Fruit fly (Drosophila melanogaster) whole organism, wandering third instar larva: Measurements from ENCODE around the gene Ugt37C2.

Experiments used
- Abd-B ChIP-seq: fragments of >200 bp; optimal IDR thresholded peaks from 2 replicates; lab custom pipeline; 2017; ENCODE audit warnings: missing biosample characterization, missing genetic modification characterization
- CG32264 ChIP-seq: fragments of 200-800 bp; sonication (Bioruptor generic); optimal IDR thresholded peaks from 2 replicates; lab custom pipeline; 2016; ENCODE audit warnings: missing biosample characterization, missing genetic modification characterization
- CG9705 ChIP-seq: fragments of 200-800 bp; sonication (Bioruptor generic); optimal IDR thresholded peaks from 2 replicates; lab custom pipeline; 2018; ENCODE audit warnings: missing biosample characterization, mild to moderate bottlenecking, missing genetic modification characterization
- CrebA ChIP-seq: fragments of 200-800 bp; sonication (Bioruptor generic); optimal IDR thresholded peaks from 2 replicates; lab custom pipeline; 2016; ENCODE audit warnings: missing biosample characterization, mild to moderate bottlenecking, missing genetic modification characterization, borderline replicate concordance
- Dfd ChIP-seq: fragments of >200 bp; optimal IDR thresholded peaks from 2 replicates; lab custom pipeline; 2017; ENCODE audit warnings: missing biosample characterization, missing genetic modification characterization
- Dif ChIP-seq: fragments of 200-275, 200-300 bp; sonication (Bioruptor generic); optimal IDR thresholded peaks from 2 replicates; lab custom pipeline; 2018; ENCODE audit warnings: missing biosample characterization, missing genetic modification characterization; ENCODE audit not compliant: partially characterized antibody
- GATAd ChIP-seq: sonication (Bioruptor generic); optimal IDR thresholded peaks from 2 replicates; lab custom pipeline; 2016; ENCODE audit warnings: missing biosample characterization, missing genetic modification characterization
- HLH106 ChIP-seq: fragments of 200-800 bp; optimal IDR thresholded peaks from 3 replicates; lab custom pipeline; 2019; ENCODE audit warnings: missing biosample characterization, mild to moderate bottlenecking, missing genetic modification characterization, moderate library complexity
- Hnf4 ChIP-seq: fragments of 200-800 bp; sonication (Bioruptor generic); optimal IDR thresholded peaks from 2 replicates; lab custom pipeline; 2016; ENCODE audit warnings: missing biosample characterization, mild to moderate bottlenecking, missing genetic modification characterization
- Hr78 ChIP-seq: fragments of >200 bp; optimal IDR thresholded peaks from 2 replicates; lab custom pipeline; 2017; ENCODE audit warnings: missing biosample characterization, missing genetic modification characterization
- Hr83 ChIP-seq: fragments of 200-300 bp; sonication (Bioruptor generic); optimal IDR thresholded peaks from 2 replicates; lab custom pipeline; 2016; ENCODE audit warnings: missing biosample characterization, mild to moderate bottlenecking, missing genetic modification characterization, moderate library complexity; ENCODE audit not compliant: poor library complexity, severe bottlenecking
- Jra ChIP-seq: sonication (Bioruptor generic); optimal IDR thresholded peaks from 2 replicates; lab custom pipeline; 2016; ENCODE audit warnings: missing biosample characterization, missing genetic modification characterization
- Mio ChIP-seq: sonication (Bioruptor generic); optimal IDR thresholded peaks from 2 replicates; lab custom pipeline; 2016; ENCODE audit warnings: missing biosample characterization, missing genetic modification characterization
- N ChIP-seq: fragments of >200 bp; optimal IDR thresholded peaks from 2 replicates; lab custom pipeline; 2018; ENCODE audit warnings: missing biosample characterization, missing external identifiers, missing genetic modification characterization
- OdsH ChIP-seq: fragments of 200-800 bp; sonication (Bioruptor generic); optimal IDR thresholded peaks from 2 replicates; lab custom pipeline; 2016; ENCODE audit warnings: missing biosample characterization, mild to moderate bottlenecking, missing genetic modification characterization
- Rel ChIP-seq, 2 experiments: fragments of 200-800 bp; sonication (Bioruptor generic) in 1 of 2; optimal IDR thresholded peaks; 2 replicates in 1 of 2; 3 replicates in 1 of 2; lab custom pipeline; 2016 to 2019; ENCODE audit warnings: mild to moderate bottlenecking in 2 of 2, missing biosample characterization in 2 of 2, missing genetic modification characterization in 2 of 2, moderate library complexity in 1 of 2
- Sp1 ChIP-seq: fragments of 200-800 bp; sonication (Bioruptor generic); optimal IDR thresholded peaks from 3 replicates; lab custom pipeline; 2019; ENCODE audit warnings: missing biosample characterization, mild to moderate bottlenecking, missing genetic modification characterization, moderate library complexity
- Vsx2 ChIP-seq: fragments of 200-300, 225-300 bp; sonication (Bioruptor generic); optimal IDR thresholded peaks from 2 replicates; lab custom pipeline; 2018; ENCODE audit warnings: missing biosample characterization, missing genetic modification characterization; ENCODE audit not compliant: partially characterized antibody
- br ChIP-seq: fragments of 200-800 bp; sonication (Bioruptor generic); optimal IDR thresholded peaks from 2 replicates; lab custom pipeline; 2016; ENCODE audit warnings: missing biosample characterization, missing genetic modification characterization
- brk ChIP-seq: fragments of 200-800 bp; sonication (Bioruptor generic); optimal IDR thresholded peaks from 2 replicates; lab custom pipeline; 2016; ENCODE audit warnings: missing biosample characterization, mild to moderate bottlenecking, missing genetic modification characterization
- dl ChIP-seq, 2 experiments: fragments of 175-275, 200-275 bp in 1 of 2; fragments of 200-275 bp in 1 of 2; sonication (Bioruptor generic); optimal IDR thresholded peaks; lab custom pipeline; 2018; ENCODE audit warnings: mild to moderate bottlenecking in 2 of 2, missing biosample characterization in 2 of 2, missing genetic modification characterization in 2 of 2, moderate library complexity in 2 of 2; ENCODE audit not compliant: partially characterized antibody in 2 of 2, insufficient read depth in 1 of 2
- dmrt93B ChIP-seq: fragments of 200-800 bp; sonication (Bioruptor generic); optimal IDR thresholded peaks from 2 replicates; lab custom pipeline; 2018; ENCODE audit warnings: missing biosample characterization, mild to moderate bottlenecking, missing genetic modification characterization
- ey ChIP-seq: fragments of 200-800 bp; sonication (Bioruptor generic); optimal IDR thresholded peaks from 2 replicates; lab custom pipeline; 2016; ENCODE audit warnings: missing biosample characterization, missing genetic modification characterization
- foxo ChIP-seq, 2 experiments: fragments of 200-800 bp; sonication (Bioruptor generic); optimal IDR thresholded peaks; 2 replicates in 1 of 2; 3 replicates in 1 of 2; lab custom pipeline; 2016 to 2017; ENCODE audit warnings: missing biosample characterization in 2 of 2, missing genetic modification characterization in 2 of 2
- fru ChIP-seq: fragments of 200-800 bp; sonication (Bioruptor generic); optimal IDR thresholded peaks from 3 replicates; lab custom pipeline; 2016; ENCODE audit warnings: missing biosample characterization, mild to moderate bottlenecking, missing genetic modification characterization
- h ChIP-seq: fragments of 200-800 bp; sonication (Bioruptor generic); optimal IDR thresholded peaks from 3 replicates; lab custom pipeline; 2016; ENCODE audit warnings: missing biosample characterization, mild to moderate bottlenecking, missing genetic modification characterization
- jim ChIP-seq: fragments of 175-275, 200-325 bp; sonication (Bioruptor generic); optimal IDR thresholded peaks from 2 replicates; lab custom pipeline; 2016; ENCODE audit warnings: missing biosample characterization, mild to moderate bottlenecking, missing genetic modification characterization
- lola ChIP-seq: fragments of >200 bp; optimal IDR thresholded peaks from 2 replicates; lab custom pipeline; 2017; ENCODE audit warnings: missing biosample characterization, missing genetic modification characterization
- pan ChIP-seq: fragments of >200 bp; optimal IDR thresholded peaks from 2 replicates; lab custom pipeline; 2017
- psq ChIP-seq: fragments of 200-800 bp; sonication (Bioruptor generic); optimal IDR thresholded peaks from 3 replicates; lab custom pipeline; 2017; ENCODE audit warnings: missing biosample characterization, mild to moderate bottlenecking, missing genetic modification characterization, moderate library complexity
- rgr ChIP-seq: fragments of 200-800 bp; sonication (Bioruptor generic); optimal IDR thresholded peaks from 3 replicates; lab custom pipeline; 2016; ENCODE audit warnings: missing biosample characterization, mild to moderate bottlenecking, missing genetic modification characterization
- sage ChIP-seq: fragments of 200-800 bp; sonication (Bioruptor generic); optimal IDR thresholded peaks from 2 replicates; lab custom pipeline; 2016; ENCODE audit warnings: missing biosample characterization, mild to moderate bottlenecking, missing genetic modification characterization
- sv ChIP-seq: fragments of 200-800 bp; sonication (Bioruptor generic); optimal IDR thresholded peaks from 3 replicates; lab custom pipeline; 2016; ENCODE audit warnings: missing biosample characterization, missing genetic modification characterization
- usp ChIP-seq: fragments of >200 bp; optimal IDR thresholded peaks from 2 replicates; lab custom pipeline; 2017; ENCODE audit warnings: missing biosample characterization, missing genetic modification characterization
- woc ChIP-seq: sonication (Bioruptor generic); optimal IDR thresholded peaks from 2 replicates; lab custom pipeline; 2016; ENCODE audit warnings: missing biosample characterization, mild to moderate bottlenecking, missing genetic modification characterization

Ugt37C2 gene

DNA sequence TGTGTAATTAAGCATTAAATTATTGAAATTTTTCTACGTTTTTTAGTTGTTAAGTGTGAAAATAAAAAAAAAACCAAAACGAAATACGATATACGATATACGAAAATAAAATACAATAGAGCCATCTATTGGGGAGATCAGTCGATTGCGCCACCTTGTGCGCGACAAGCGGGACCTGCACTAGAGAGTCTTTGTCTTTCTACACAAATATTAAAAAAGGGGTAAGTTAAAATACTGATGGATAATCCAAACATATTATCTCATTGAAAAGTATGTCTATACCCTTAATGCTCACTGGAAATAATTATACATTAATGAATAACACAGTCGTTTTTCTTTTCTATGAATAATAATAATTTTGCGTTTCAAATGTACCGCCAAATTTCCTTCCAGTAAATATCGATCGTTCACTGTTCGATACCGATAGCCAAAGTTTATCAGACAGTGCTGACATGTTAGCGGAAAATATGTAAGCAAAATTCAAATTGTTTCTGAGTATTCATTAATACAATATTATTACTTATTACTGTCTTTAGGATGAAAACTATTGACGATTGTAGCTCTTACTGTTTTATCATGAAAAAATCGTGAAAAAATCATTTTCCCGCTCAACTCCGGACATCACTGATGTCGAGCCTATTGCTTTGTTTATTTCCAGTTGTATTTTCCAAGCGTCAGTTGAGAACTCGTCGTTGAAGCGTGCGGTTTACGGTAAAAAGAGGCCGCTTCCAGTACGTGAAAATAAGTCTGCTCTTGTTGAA, 22.2 kb downstream of the Ugt37C2 start, which contains the start of gene mdy (continued):
- TF ChIP-seq psq (peak; percentile 41), Jra (peak; percentile 74)

DNA sequence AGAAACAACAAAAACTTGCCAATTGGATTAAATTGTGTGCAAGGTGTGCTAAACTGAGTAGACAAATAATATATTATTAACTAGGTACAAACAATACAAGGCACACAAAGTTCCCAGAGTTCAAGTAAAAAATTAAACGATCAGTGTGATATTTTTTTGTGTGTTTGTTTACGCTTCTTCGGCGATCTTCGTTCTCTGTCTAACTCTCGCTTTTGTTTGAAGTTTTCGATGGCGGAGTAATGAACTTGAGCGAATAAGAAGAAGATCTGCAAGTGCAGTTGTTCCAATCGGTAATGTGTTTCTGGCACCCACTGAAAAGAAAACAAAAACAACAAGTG, 22.7 kb downstream of the Ugt37C2 start:
- TF ChIP-seq sage (GFP tag; lab: Kevin White, UChicago): no peak
- TF ChIP-seq h (GFP tag; lab: Kevin White, UChicago): no peak
- no peak for TF ChIP-seq Hnf4 (GFP tag; lab: Kevin White, UChicago)
- TF ChIP-seq psq: no peak
- TF ChIP-seq Vsx2: no peak
- no peak for TF ChIP-seq br
- no peak for TF ChIP-seq rgr (GFP tag; lab: Kevin White, UChicago)
- TF ChIP-seq dl (GFP tag; optimal IDR thresholded peaks at IDR 0.05; lab: Kevin White, UChicago; ENCODE audit: insufficient read depth in 1 of 2, partially characterized antibody in 2 of 2): no peak
- TF ChIP-seq HLH106 (tag; lab: Kevin White, UChicago): no peak
- no peak for TF ChIP-seq Abd-B (GFP tag; lab: Kevin White, UChicago)
- no peak for TF ChIP-seq sv (GFP tag; lab: Kevin White, UChicago)
- no peak for TF ChIP-seq Mio (GFP tag; lab: Kevin White, UChicago)
- TF ChIP-seq N (GFP tag; lab: Kevin White, UChicago): no peak
- no peak for TF ChIP-seq jim (GFP tag; lab: Kevin White, UChicago)
- no peak for TF ChIP-seq Rel (GFP tag; optimal IDR thresholded peaks at IDR 0.05; lab: Kevin White, UChicago)
- TF ChIP-seq Rel (tag; optimal IDR thresholded peaks at IDR 0.05; lab: Kevin White, UChicago): no peak

DNA sequence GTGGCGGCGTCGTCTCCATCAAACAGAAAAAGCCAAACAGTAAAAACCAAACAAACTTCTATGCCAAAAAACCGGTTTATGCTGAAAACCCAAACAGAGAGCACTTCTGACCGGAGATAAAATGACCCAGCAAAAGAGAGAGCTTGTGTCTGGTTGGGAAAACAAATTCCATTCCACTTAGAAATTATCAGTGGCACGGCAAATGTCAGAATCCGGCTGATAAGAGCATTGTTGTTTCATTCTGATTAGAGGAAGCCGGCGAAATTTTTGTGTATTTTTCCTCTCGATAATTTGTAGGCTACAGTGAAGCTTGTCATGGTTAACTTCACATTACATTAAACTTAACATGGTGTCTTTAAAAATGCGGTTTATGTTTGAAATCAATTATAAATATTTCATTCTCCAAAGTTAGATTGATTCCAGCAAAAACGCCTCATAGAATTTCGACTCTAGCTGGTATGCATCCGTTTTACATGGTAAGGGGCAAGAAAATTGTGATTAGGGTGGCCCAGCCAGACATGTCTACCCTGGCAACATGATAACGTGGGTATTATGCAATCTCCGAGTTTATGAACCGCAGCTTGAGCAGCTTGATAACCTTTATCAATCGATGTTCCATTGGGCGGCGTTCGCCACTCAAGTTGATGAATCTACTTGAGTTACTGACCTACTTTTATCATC, 23.6 kb downstream of the Ugt37C2 start:
- TF ChIP-seq dl (GFP tag; optimal IDR thresholded peaks at IDR 0.05; lab: Kevin White, UChicago; ENCODE audit: insufficient read depth in 1 of 2, partially characterized antibody in 2 of 2) (no peak), sv (GFP tag; lab: Kevin White, UChicago) (no peak), ey (GFP tag; lab: Kevin White, UChicago) (peak; percentile 56), usp (no peak), GATAd (no peak), foxo (GFP tag; optimal IDR thresholded peaks at IDR 0.05; lab: Kevin White, UChicago) (peak in 1 of 2 experiments; percentile 69), CG32264 (GFP tag; lab: Kevin White, UChicago) (no peak), CG9705 (no peak), fru (peak; percentile 55), sage (GFP tag; lab: Kevin White, UChicago) (no peak), Hr78 (GFP tag; lab: Kevin White, UChicago) (no peak), lola (no peak), pan (lab: Kevin White, UChicago) (no peak), Hr83 (GFP tag; lab: Kevin White, UChicago) (no peak), Sp1 (no peak), Vsx2 (no peak), rgr (GFP tag; lab: Kevin White, UChicago) (peak; percentile 56), br (no peak), N (GFP tag; lab: Kevin White, UChicago) (no peak), CrebA (GFP tag; lab: Kevin White, UChicago) (no peak), Rel (GFP tag; optimal IDR thresholded peaks at IDR 0.05; lab: Kevin White, UChicago) (no peak), Rel (tag; optimal IDR thresholded peaks at IDR 0.05; lab: Kevin White, UChicago) (no peak), Dif (GFP tag; lab: Kevin White, UChicago) (no peak), Hnf4 (GFP tag; lab: Kevin White, UChicago) (no peak), HLH106 (tag; lab: Kevin White, UChicago) (peak; percentile 11), Abd-B (GFP tag; lab: Kevin White, UChicago) (no peak), brk (GFP tag; lab: Kevin White, UChicago) (no peak), h (GFP tag; lab: Kevin White, UChicago) (peak; percentile 48), Jra (no peak), woc (GFP tag; lab: Kevin White, UChicago) (no peak), dmrt93B (GFP tag; lab: Kevin White, UChicago) (no peak), OdsH (GFP tag; lab: Kevin White, UChicago) (peak; percentile 33), Dfd (GFP tag; lab: Kevin White, UChicago) (no peak)
- TF ChIP-seq, all 38 proteins: peak for 7
